Fruit fly (Drosophila melanogaster) whole organism, embryonic: ENCODE results near the gene CG43814.

Experiments used
- Ada2b ChIP-seq: fragments of 200-800 bp; sonication (Bioruptor generic); IDR thresholded peaks from 2 replicates; pipeline ENCODE4 v1.3.6; 2022; ENCODE audit warnings: missing biosample characterization, missing genetic modification characterization
- CG11695 ChIP-seq: fragments of 200-800 bp; sonication (Bioruptor generic); IDR thresholded peaks from 3 replicates; pipeline ENCODE4 v1.3.6; 2022; ENCODE audit warnings: missing biosample characterization, missing genetic modification characterization
- CG11723 ChIP-seq: fragments of 200-800 bp; sonication (Bioruptor generic); optimal IDR thresholded peaks from 2 replicates; lab custom pipeline; 2017; ENCODE audit warnings: missing biosample characterization, mild to moderate bottlenecking, missing genetic modification characterization
- CG13296 ChIP-seq: fragments of 200-800 bp; sonication (Bioruptor generic); optimal IDR thresholded peaks from 3 replicates; lab custom pipeline; 2018; ENCODE audit warnings: missing biosample characterization, mild to moderate bottlenecking, missing genetic modification characterization
- CG14050 ChIP-seq: fragments of 200-800 bp; sonication (Bioruptor generic); IDR thresholded peaks from 3 replicates; pipeline ENCODE4 v1.3.6; 2022; ENCODE audit warnings: missing biosample characterization, missing genetic modification characterization
- CG1529 ChIP-seq: fragments of 200-800 bp; sonication (Bioruptor generic); optimal IDR thresholded peaks from 3 replicates; lab custom pipeline; 2018; ENCODE audit warnings: missing biosample characterization, missing genetic modification characterization
- CG30431 ChIP-seq: fragments of 200-800 bp; sonication (Bioruptor generic); optimal IDR thresholded peaks from 2 replicates; lab custom pipeline; 2017; ENCODE audit warnings: missing biosample characterization, missing genetic modification characterization
- CG3065 ChIP-seq: fragments of 200-800 bp; sonication (Bioruptor generic); optimal IDR thresholded peaks from 2 replicates; lab custom pipeline; 2016; ENCODE audit warnings: missing biosample characterization, missing genetic modification characterization
- CG32767 ChIP-seq: fragments of 200-800 bp; sonication (Bioruptor generic); IDR thresholded peaks from 2 replicates; pipeline ENCODE4 v1.3.6; 2022; ENCODE audit warnings: missing biosample characterization, missing genetic modification characterization
- CG4854 ChIP-seq: fragments of 200-800 bp; sonication (Bioruptor generic); optimal IDR thresholded peaks from 2 replicates; lab custom pipeline; 2016; ENCODE audit warnings: missing biosample characterization, missing genetic modification characterization, inconsistent platforms
- CG5180 ChIP-seq: fragments of 200-800 bp; sonication (Bioruptor generic); optimal IDR thresholded peaks from 3 replicates; lab custom pipeline; 2017; ENCODE audit warnings: missing biosample characterization, missing genetic modification characterization, mild to moderate bottlenecking, moderate library complexity, missing genetic modification reagents
- CG5953 ChIP-seq: fragments of 200-800 bp; sonication (Bioruptor generic); IDR thresholded peaks from 2 replicates; pipeline ENCODE4 v1.3.6; 2022; ENCODE audit warnings: missing biosample characterization, missing genetic modification characterization
- CG7786 ChIP-seq: fragments of 200-800 bp; sonication (Bioruptor generic); optimal IDR thresholded peaks from 2 replicates; lab custom pipeline; 2016; ENCODE audit warnings: missing biosample characterization, missing genetic modification characterization
- CG8478 ChIP-seq: fragments of >200 bp; optimal IDR thresholded peaks from 2 replicates; lab custom pipeline; 2018
- CG9797 ChIP-seq: fragments of 200-800 bp; sonication (Bioruptor generic); optimal IDR thresholded peaks from 3 replicates; lab custom pipeline; 2018; ENCODE audit warnings: missing biosample characterization, mild to moderate bottlenecking, missing genetic modification characterization
- Dref ChIP-seq: fragments of 200-800 bp; sonication (Bioruptor generic); IDR thresholded peaks from 2 replicates; pipeline ENCODE4 v1.3.6; 2022; ENCODE audit warnings: missing biosample characterization, missing genetic modification characterization
- Drgx ChIP-seq: fragments of 200-800 bp; sonication (Bioruptor generic); IDR thresholded peaks from 2 replicates; pipeline ENCODE4 v1.3.6; 2022; ENCODE audit warnings: missing biosample characterization, missing genetic modification characterization
- Hmx ChIP-seq: fragments of 200-800 bp; sonication (Bioruptor generic); optimal IDR thresholded peaks from 2 replicates; lab custom pipeline; 2016; ENCODE audit warnings: missing biosample characterization, missing genetic modification characterization
- Hr39 ChIP-seq: fragments of >200 bp; optimal IDR thresholded peaks from 2 replicates; lab custom pipeline; 2017
- MESR4 ChIP-seq: fragments of 200-800 bp; sonication (Bioruptor generic); optimal IDR thresholded peaks from 2 replicates; lab custom pipeline; 2018; ENCODE audit warnings: missing biosample characterization, mild to moderate bottlenecking, missing genetic modification characterization, moderate library complexity
- MTF-1 ChIP-seq: fragments of 200-800 bp; sonication (Bioruptor generic); optimal IDR thresholded peaks from 2 replicates; lab custom pipeline; 2018; ENCODE audit warnings: missing biosample characterization, mild to moderate bottlenecking, missing genetic modification characterization, borderline replicate concordance
- Max ChIP-seq: fragments of 200-800 bp; sonication (Bioruptor generic); optimal IDR thresholded peaks from 2 replicates; lab custom pipeline; 2016; ENCODE audit warnings: missing biosample characterization, mild to moderate bottlenecking, missing genetic modification characterization
- Nf-YB ChIP-seq: fragments of 200-800 bp; sonication (Bioruptor generic); optimal IDR thresholded peaks from 3 replicates; lab custom pipeline; 2019; ENCODE audit warnings: missing biosample characterization, mild to moderate bottlenecking, missing genetic modification characterization, moderate library complexity
- Oaz ChIP-seq: fragments of 200-800 bp; sonication (Bioruptor generic); IDR thresholded peaks from 2 replicates; pipeline ENCODE4 v1.3.6; 2022; ENCODE audit warnings: missing biosample characterization, missing genetic modification characterization
- Ptx1 ChIP-seq: fragments of 200-800 bp; sonication (Bioruptor generic); IDR thresholded peaks from 2 replicates; pipeline ENCODE4 v1.3.6; 2022; ENCODE audit warnings: missing biosample characterization, missing genetic modification characterization
- Rx ChIP-seq: fragments of 200-800 bp; sonication (Bioruptor generic); IDR thresholded peaks from 2 replicates; pipeline ENCODE4 v1.3.6; 2022; ENCODE audit warnings: missing biosample characterization, missing genetic modification characterization
- Side ChIP-seq: fragments of 200-800 bp; sonication (Bioruptor generic); optimal IDR thresholded peaks from 2 replicates; lab custom pipeline; 2016; ENCODE audit warnings: missing biosample characterization, missing genetic modification characterization
- Ssrp ChIP-seq: fragments of 200-800 bp; sonication (Bioruptor generic); optimal IDR thresholded peaks from 2 replicates; lab custom pipeline; 2018; ENCODE audit warnings: missing biosample characterization, mild to moderate bottlenecking, missing genetic modification characterization, moderate library complexity
- Stat92E ChIP-seq, 3 experiments: fragments of >200 bp in 2 of 3; fragments of 200-800 bp in 1 of 3; sonication (Bioruptor generic) in 1 of 3; optimal IDR thresholded peaks; 2 replicates each; lab custom pipeline; 2017 to 2019; ENCODE audit warnings: missing biosample characterization in 3 of 3, missing genetic modification characterization in 3 of 3, mild to moderate bottlenecking in 1 of 3, moderate library complexity in 1 of 3
- abd-A ChIP-seq: fragments of 200-800 bp; sonication (Bioruptor generic); optimal IDR thresholded peaks from 3 replicates; lab custom pipeline; 2019; ENCODE audit warnings: missing biosample characterization, mild to moderate bottlenecking, missing genetic modification characterization, moderate library complexity
- al ChIP-seq: fragments of 200-800 bp; sonication (Bioruptor generic); IDR thresholded peaks from 2 replicates; pipeline ENCODE4 v1.3.6; 2022; ENCODE audit warnings: missing biosample characterization, missing genetic modification characterization
- bowl ChIP-seq: fragments of 200-800 bp; sonication (Bioruptor generic); IDR thresholded peaks from 2 replicates; pipeline ENCODE4 v1.3.6; 2022; ENCODE audit warnings: missing biosample characterization, missing genetic modification characterization
- cwo ChIP-seq: fragments of 200-800 bp; sonication (Bioruptor generic); optimal IDR thresholded peaks from 3 replicates; lab custom pipeline; 2017; ENCODE audit warnings: missing biosample characterization, missing genetic modification characterization, mild to moderate bottlenecking, moderate library complexity, missing genetic modification reagents
- da ChIP-seq: fragments of 200-800 bp; sonication (Bioruptor generic); optimal IDR thresholded peaks from 2 replicates; lab custom pipeline; 2016; ENCODE audit warnings: missing biosample characterization, missing genetic modification characterization
- dimm ChIP-seq: fragments of 200-800 bp; sonication (Bioruptor generic); IDR thresholded peaks from 2 replicates; pipeline ENCODE4 v1.3.6; 2022; ENCODE audit warnings: missing biosample characterization, missing genetic modification characterization
- dm ChIP-seq: fragments of 200-800 bp; sonication (Bioruptor generic); optimal IDR thresholded peaks from 3 replicates; lab custom pipeline; 2016; ENCODE audit warnings: missing biosample characterization, missing genetic modification characterization
- dmrt11E ChIP-seq: fragments of 200-800 bp; sonication (Bioruptor generic); optimal IDR thresholded peaks from 3 replicates; lab custom pipeline; 2018; ENCODE audit warnings: missing biosample characterization, mild to moderate bottlenecking, missing genetic modification characterization, moderate library complexity
- emc ChIP-seq: fragments of 200-800 bp; sonication (Bioruptor generic); optimal IDR thresholded peaks from 2 replicates; lab custom pipeline; 2016; ENCODE audit warnings: missing biosample characterization, missing genetic modification characterization
- eve ChIP-seq, 2 experiments: fragments of >200 bp; optimal IDR thresholded peaks; 2 replicates each; lab custom pipeline; 2017; ENCODE audit warnings: missing biosample characterization in 2 of 2, missing genetic modification characterization in 2 of 2
- ftz-f1 ChIP-seq: fragments of 200-800 bp; sonication (Bioruptor generic); optimal IDR thresholded peaks from 2 replicates; lab custom pipeline; 2016; ENCODE audit warnings: missing biosample characterization, missing genetic modification characterization
- gcm ChIP-seq: fragments of 200-800 bp; sonication (Bioruptor generic); optimal IDR thresholded peaks from 2 replicates; lab custom pipeline; 2019; ENCODE audit warnings: missing biosample characterization, mild to moderate bottlenecking, missing genetic modification characterization, moderate library complexity
- gsb ChIP-seq: fragments of 200-800 bp; sonication (Bioruptor generic); IDR thresholded peaks from 2 replicates; pipeline ENCODE4 v1.3.6; 2022; ENCODE audit warnings: missing biosample characterization, missing genetic modification characterization
- gt ChIP-seq: fragments of 200-800 bp; sonication (Bioruptor generic); IDR thresholded peaks from 2 replicates; pipeline ENCODE4 v1.3.6; 2022; ENCODE audit warnings: missing biosample characterization, missing genetic modification characterization
- hth ChIP-seq: fragments of >200 bp; optimal IDR thresholded peaks from 2 replicates; lab custom pipeline; 2017; ENCODE audit warnings: inconsistent platforms
- rib ChIP-seq: fragments of 200-800 bp; sonication (Bioruptor generic); IDR thresholded peaks from 2 replicates; pipeline ENCODE4 v1.3.6; 2022; ENCODE audit warnings: missing biosample characterization, missing genetic modification characterization
- shn ChIP-seq: fragments of 200-800 bp; sonication (Bioruptor generic); optimal IDR thresholded peaks from 3 replicates; lab custom pipeline; 2016; ENCODE audit warnings: missing biosample characterization, missing genetic modification characterization
- sqz ChIP-seq: fragments of 200-800 bp; sonication (Bioruptor generic); optimal IDR thresholded peaks from 3 replicates; lab custom pipeline; 2018; ENCODE audit warnings: missing biosample characterization, mild to moderate bottlenecking, missing genetic modification characterization
- stc ChIP-seq: fragments of 200-800 bp; sonication (Bioruptor generic); IDR thresholded peaks from 2 replicates; pipeline ENCODE4 v1.3.6; 2022; ENCODE audit warnings: missing biosample characterization, missing genetic modification characterization
- wdn ChIP-seq: fragments of 200-800 bp; sonication (Bioruptor generic); IDR thresholded peaks from 2 replicates; pipeline ENCODE4 v1.3.6; 2022; ENCODE audit warnings: missing biosample characterization, missing genetic modification characterization
- zfh1 ChIP-seq: fragments of 200-800 bp; sonication (Bioruptor generic); IDR thresholded peaks from 3 replicates; pipeline ENCODE4 v1.3.6; 2022; ENCODE audit warnings: missing biosample characterization, missing genetic modification characterization
- zfh2 ChIP-seq: fragments of 200-800 bp; sonication (Bioruptor generic); optimal IDR thresholded peaks from 2 replicates; lab custom pipeline; 2016; ENCODE audit warnings: missing biosample characterization, missing genetic modification characterization

Gene CG43814

dm6 chr2L:18839143-18839872 is 34.2 kb upstream of the CG43814 start, which contains the start of gene CG10600 (continued):
- TF ChIP-seq CG5180 (GFP tag; lab: Kevin White, UChicago) (peak; percentile 9), stc (peak; percentile 47; the same call in 1 of the 2 replicates), CG30431 (GFP tag; lab: Kevin White, UChicago) (peak; percentile 59), emc (GFP tag; lab: Kevin White, UChicago) (peak; percentile 76), Hr39 (no peak), bowl (no peak), Ssrp (tag; lab: Kevin White, UChicago) (peak; percentile 10), Stat92E (GFP tag; optimal IDR thresholded peaks at IDR 0.05; lab: Kevin White, UChicago) (peak in 1 of 3 experiments; percentile 82), dm (GFP tag; lab: Kevin White, UChicago) (peak; percentile 86), rib (GFP tag; lab: Robert Waterston, UW) (peak; percentile 96), CG1529 (GFP tag; lab: Kevin White, UChicago) (peak; percentile 39), Side (GFP tag; lab: Kevin White, UChicago) (peak; percentile 90), Rx (peak; percentile 60), CG5953 (GFP tag; lab: Robert Waterston, UW) (no peak), Hmx (GFP tag; lab: Kevin White, UChicago) (peak; percentile 53), gsb (GFP tag; lab: Robert Waterston, UW) (peak; percentile 47), Drgx (no peak), Ada2b (GFP tag; lab: Robert Waterston, UW) (peak; percentile 44), CG32767 (GFP tag; lab: Robert Waterston, UW) (no peak; the same call in 1 of the 2 replicates), Dref (GFP tag; lab: Robert Waterston, UW) (peak; percentile 82), Ptx1 (GFP tag; lab: Robert Waterston, UW) (peak; percentile 69), CG4854 (GFP tag; lab: Kevin White, UChicago) (peak; percentile 87), hth (lab: Kevin White, UChicago) (no peak), MTF-1 (GFP tag; lab: Kevin White, UChicago) (peak; percentile 80), ftz-f1 (GFP tag; lab: Kevin White, UChicago) (peak; percentile 69), al (peak; percentile 56), da (GFP tag; lab: Kevin White, UChicago) (peak; percentile 68), gcm (GFP tag; lab: Kevin White, UChicago) (peak; percentile 29), CG13296 (GFP tag; lab: Kevin White, UChicago) (peak; percentile 65), MESR4 (GFP tag; lab: Kevin White, UChicago) (peak; percentile 84), zfh2 (GFP tag; lab: Kevin White, UChicago) (peak; percentile 91), wdn (peak; percentile 54; the same call in 1 of the 2 replicates), cwo (GFP tag; lab: Kevin White, UChicago) (peak; percentile 65), dmrt11E (tag; lab: Kevin White, UChicago) (peak; percentile 54), CG11695 (GFP tag; lab: Robert Waterston, UW) (0 out of 3 replicates have a peak, but pooled peaks have one; percentile 11), CG3065 (peak; percentile 84), eve (GFP tag; optimal IDR thresholded peaks at IDR 0.05; lab: Kevin White, UChicago) (no peak), Oaz (no peak), CG11723 (GFP tag; lab: Kevin White, UChicago) (peak; percentile 73), Max (GFP tag; lab: Kevin White, UChicago) (peak; percentile 70), CG7786 (GFP tag; lab: Kevin White, UChicago) (peak; percentile 88), sqz (GFP tag; lab: Kevin White, UChicago) (peak; percentile 99), gt (GFP tag; lab: Robert Waterston, UW) (peak; percentile 47; the same call in 1 of the 2 replicates), zfh1 (GFP tag; lab: Robert Waterston, UW) (peak; percentile 78), dimm (no peak), abd-A (no peak), Nf-YB (GFP tag; lab: Kevin White, UChicago) (peak; percentile 47), CG14050 (peak; percentile 49; the same call in 2 of the 3 replicates), CG8478 (lab: Kevin White, UChicago) (peak; percentile 87), CG9797 (GFP tag; lab: Kevin White, UChicago) (peak; percentile 56), shn (peak; percentile 87)
